Worm (Caenorhabditis elegans): ENCODE measurements around the gene gap-2.
A peak's percentile ranks its signal among the peaks of the same experiment; 100 is the strongest.

The gap-2 gene

ce11 chrX:9517106-9517505 is 44.8 kb downstream of the gap-2 start, which contains the start of gene C07B5.2:
Gene C07B5.2, minus strand, starts transcription at chrX:9517206.
- TF ChIP-seq zip-11 (GFP tag; IDR thresholded peaks at IDR 0.05): no peak
- TF ChIP-seq ztf-7 (tag; optimal IDR thresholded peaks at IDR 0.05): no peak
- no peak for TF ChIP-seq cey-2 (tag; optimal IDR thresholded peaks at IDR 0.05; ENCODE audit: borderline replicate concordance, insufficient read depth)
- TF ChIP-seq lin-39 (tag; optimal IDR thresholded peaks at IDR 0.05): no peak
- no peak for TF ChIP-seq daf-8 (GFP tag; IDR thresholded peaks at IDR 0.05)

- TF ChIP-seq F44E2.7 (GFP tag; IDR thresholded peaks at IDR 0.05) (no peak), unc-62 (GFP tag; optimal IDR thresholded peaks at IDR 0.05 in 1 of 2) (peak in 1 of 2 experiments; percentile 82), unc-62 (tag; optimal IDR thresholded peaks at IDR 0.05) (no peak)
These were observed 46.4 kb downstream of the gap-2 start, which contains the start of gene C07B5.6 for ce11 chrX:9518719-9519118. Gene C07B5.6, plus strand, starts transcription at chrX:9519019.

DNA sequence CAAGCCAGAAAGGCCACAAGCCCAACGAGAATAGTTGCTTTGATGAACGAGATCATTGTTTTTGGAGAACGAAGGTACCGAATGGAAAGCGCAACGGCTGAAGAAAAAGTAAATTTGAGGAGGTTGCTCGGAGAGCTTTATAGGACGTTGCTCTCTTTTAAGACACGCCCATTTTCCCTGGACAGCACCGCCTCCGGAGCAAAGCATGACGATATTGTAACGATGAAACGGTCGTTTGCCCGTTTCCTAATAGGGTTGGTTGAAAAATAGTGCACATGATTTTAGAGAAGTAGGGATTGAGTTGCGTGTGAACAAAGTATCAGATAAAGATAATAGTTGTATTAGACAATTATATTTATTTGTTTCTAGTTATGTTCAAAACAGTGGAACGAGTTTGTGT is 50.8 kb downstream of the gap-2 start, which contains the start of gene C07B5.3:
TSS of gene C07B5.3 (minus strand) at position 101 of the 400 bp plus-strand sequence.
- TF ChIP-seq madf-5 (GFP tag; IDR thresholded peaks at IDR 0.05) (no peak), madf-9 (GFP tag; conservative IDR thresholded peaks at IDR 0.05) (no peak), spr-3 (GFP tag; optimal IDR thresholded peaks at IDR 0.05) (no peak), F37D6.2 (tag; optimal IDR thresholded peaks at IDR 0.05) (no peak), ceh-20 (GFP tag; IDR thresholded peaks at IDR 0.05) (no peak), daf-16 (GFP tag; optimal IDR thresholded peaks at IDR 0.05) (no peak), daf-16 (tag; optimal IDR thresholded peaks at IDR 0.05) (no peak), nhr-111 (GFP tag; optimal IDR thresholded peaks at IDR 0.05) (no peak), unc-62 (GFP tag; optimal IDR thresholded peaks at IDR 0.05 in 1 of 2) (no peak), unc-62 (tag; optimal IDR thresholded peaks at IDR 0.05) (no peak), zfp-3 (GFP tag; conservative IDR thresholded peaks at IDR 0.05) (no peak), ZK337.2 (GFP tag; IDR thresholded peaks at IDR 0.05) (no peak)

- 0 out of 2 replicates have a peak, but pooled peaks have one; percentile 11 for TF ChIP-seq dmd-6 (GFP tag; IDR thresholded peaks at IDR 0.05)
- peak; percentile 64 for TF ChIP-seq nhr-28 (tag; optimal IDR thresholded peaks at IDR 0.05)
- TF ChIP-seq madf-9 (GFP tag; conservative IDR thresholded peaks at IDR 0.05): 0 out of 2 replicates have a peak, but pooled peaks have one; percentile 16
- TF ChIP-seq nhr-76 (tag; optimal IDR thresholded peaks at IDR 0.05): no peak
- TF ChIP-seq php-3 (GFP tag; IDR thresholded peaks at IDR 0.05): no peak
- TF ChIP-seq aly-2 (tag; optimal IDR thresholded peaks at IDR 0.05): no peak
- peak; percentile 51 for TF ChIP-seq cey-2 (tag; optimal IDR thresholded peaks at IDR 0.05; ENCODE audit: borderline replicate concordance, insufficient read depth)
- peak; percentile 49 for TF ChIP-seq aha-1 (tag)
- peak; percentile 39 for TF ChIP-seq hlh-30 (tag; optimal IDR thresholded peaks at IDR 0.05; ENCODE audit: insufficient read depth)
- TF ChIP-seq T20F7.1 (GFP tag; optimal IDR thresholded peaks at IDR 0.05): peak; percentile 33
These were observed 55.6 kb downstream of the gap-2 start for ce11 chrX:9527898-9528297.

DNA sequence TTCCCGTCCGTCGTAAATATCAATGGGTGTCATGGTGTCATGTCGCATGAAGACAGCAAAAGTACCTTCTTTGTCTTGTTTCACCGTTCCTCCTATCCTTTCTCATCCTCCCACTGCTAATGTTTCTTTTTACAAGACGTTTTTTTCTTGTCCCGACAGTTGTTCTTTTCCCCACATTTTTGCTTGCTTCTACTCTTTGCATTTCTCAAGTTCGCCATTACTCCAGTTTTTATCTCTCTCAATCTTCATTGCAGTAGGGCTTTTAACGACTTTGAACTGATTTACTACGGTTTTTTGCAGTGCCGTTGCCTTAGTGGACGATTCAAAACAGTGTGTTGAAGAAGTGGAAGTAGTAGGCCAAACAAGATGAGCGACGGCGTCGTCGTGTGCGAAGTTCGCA is 57.1 kb downstream of the gap-2 start, which contains the start of gene C07B5.4:
TSS of gene C07B5.4 (plus strand) at position 301 of the 400 bp plus-strand sequence.
- no peak for TF ChIP-seq attf-4 (tag; optimal IDR thresholded peaks at IDR 0.05)
- no peak for TF ChIP-seq nhr-41 (GFP tag; IDR thresholded peaks at IDR 0.05)
- TF ChIP-seq Y105C5A.15 (GFP tag; IDR thresholded peaks at IDR 0.05): no peak
- no peak for TF ChIP-seq madf-5 (GFP tag; IDR thresholded peaks at IDR 0.05)
- TF ChIP-seq F49E8.2 (tag; optimal IDR thresholded peaks at IDR 0.05; ENCODE audit: borderline replicate concordance): no peak
- no peak for TF ChIP-seq spr-3 (GFP tag; optimal IDR thresholded peaks at IDR 0.05)
- TF ChIP-seq unc-62 (GFP tag; optimal IDR thresholded peaks at IDR 0.05 in 1 of 2): peak in 1 of 2 experiments; percentile 28
- no peak for TF ChIP-seq unc-62 (tag; optimal IDR thresholded peaks at IDR 0.05)
- no peak for TF ChIP-seq madf-9 (GFP tag; conservative IDR thresholded peaks at IDR 0.05)

ce11 chrX:9531640-9532039 is 59.4 kb downstream of the gap-2 start:
- TF ChIP-seq unc-62 (GFP tag; optimal IDR thresholded peaks at IDR 0.05 in 1 of 2): peak in 1 of 2 experiments; percentile 6
- TF ChIP-seq unc-62 (tag; optimal IDR thresholded peaks at IDR 0.05): no peak
- TF ChIP-seq nhr-76 (tag; optimal IDR thresholded peaks at IDR 0.05): no peak
- TF ChIP-seq R02D3.7 (tag; optimal IDR thresholded peaks at IDR 0.05): no peak
- TF ChIP-seq daf-16 (GFP tag; optimal IDR thresholded peaks at IDR 0.05): no peak
- TF ChIP-seq daf-16 (tag; optimal IDR thresholded peaks at IDR 0.05): peak; percentile 64
- peak; percentile 22 for TF ChIP-seq mxl-3 (GFP tag; optimal IDR thresholded peaks at IDR 0.05)
- TF ChIP-seq nhr-28 (tag; optimal IDR thresholded peaks at IDR 0.05): peak; percentile 45
- TF ChIP-seq hlh-30 (tag; optimal IDR thresholded peaks at IDR 0.05; ENCODE audit: insufficient read depth): peak; percentile 63
